Fruit fly (Drosophila melanogaster): ENCODE measurements around the gene Ice2.

dm6 chr3R:21156572-21157480 lies 26.8 kb downstream of the Ice2 start:
- TF ChIP-seq CG8478 (optimal IDR thresholded peaks at IDR 0.05), result no peak
- no peak for TF ChIP-seq CTCF (optimal IDR thresholded peaks at IDR 0.05)

Measured in S2 (cell line).